Fruit fly (Drosophila melanogaster): ENCODE measurements around the gene pn.

DNA sequence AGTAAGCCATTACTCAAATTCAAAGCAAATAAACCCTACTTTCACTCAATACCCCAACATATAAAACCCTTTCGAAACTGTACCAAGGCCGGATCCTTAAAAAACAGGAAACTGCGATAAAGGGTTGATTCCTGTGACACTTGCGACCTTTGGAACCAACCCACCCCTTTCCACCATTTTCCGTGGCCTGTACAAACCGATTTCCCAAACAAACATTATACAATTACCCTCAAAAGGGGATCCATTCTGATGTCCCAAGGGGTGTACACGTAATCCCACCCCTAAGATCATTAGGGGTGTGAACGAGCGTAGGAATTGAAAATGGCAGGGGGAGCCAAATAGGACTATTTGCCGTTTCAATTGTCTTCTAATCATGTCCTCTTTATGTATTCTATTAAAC is 41.4 kb upstream of the pn start:
- TF ChIP-seq psq (optimal IDR thresholded peaks at IDR 0.05) (no peak), CG8478 (optimal IDR thresholded peaks at IDR 0.05) (no peak), EcR (GFP tag; optimal IDR thresholded peaks at IDR 0.05) (no peak), Dll (optimal IDR thresholded peaks at IDR 0.05) (no peak), pan (optimal IDR thresholded peaks at IDR 0.05) (no peak), usp (GFP tag; optimal IDR thresholded peaks at IDR 0.05) (no peak)
